Worm (Caenorhabditis elegans): ENCODE measurements around the gene R02D5.9.

R02D5.9 gene

ce11 chrV:14506713-14507675 is 3.9 kb downstream of the R02D5.9 start (continued):
- TF ChIP-seq C04F5.9 (tag; optimal IDR thresholded peaks at IDR 0.05) (no peak), dsc-1 (tag; optimal IDR thresholded peaks at IDR 0.05) (no peak), xbp-1 (tag; optimal IDR thresholded peaks at IDR 0.05) (no peak), pag-3 (tag; optimal IDR thresholded peaks at IDR 0.05; ENCODE audit: borderline replicate concordance, insufficient read depth) (no peak), snu-23 (GFP tag; optimal IDR thresholded peaks at IDR 0.05) (peak; percentile 18), mab-9 (GFP tag; IDR thresholded peaks at IDR 0.05) (no peak), tbx-2 (tag; optimal IDR thresholded peaks at IDR 0.05) (no peak), pqm-1 (tag; optimal IDR thresholded peaks at IDR 0.05) (no peak), ceh-90 (tag; optimal IDR thresholded peaks at IDR 0.05) (no peak), blmp-1 (tag; optimal IDR thresholded peaks at IDR 0.05) (peak; percentile 81), jun-1 (tag; optimal IDR thresholded peaks at IDR 0.05) (no peak), sup-37 (GFP tag; optimal IDR thresholded peaks at IDR 0.05) (no peak), vab-15 (tag; optimal IDR thresholded peaks at IDR 0.05) (no peak), ztf-11 (tag; optimal IDR thresholded peaks at IDR 0.05) (no peak), elt-2 (tag; optimal IDR thresholded peaks at IDR 0.05) (no peak), tlp-1 (tag; optimal IDR thresholded peaks at IDR 0.05) (peak; percentile 89), nhr-237 (tag; optimal IDR thresholded peaks at IDR 0.05) (no peak), rnt-1 (tag; optimal IDR thresholded peaks at IDR 0.05) (peak; percentile 43), lin-13 (GFP tag; optimal IDR thresholded peaks at IDR 0.05) (no peak), dpl-1 (GFP tag; optimal IDR thresholded peaks at IDR 0.05) (no peak), mef-2 (tag; optimal IDR thresholded peaks at IDR 0.05) (no peak), C16A3.4 (tag; optimal IDR thresholded peaks at IDR 0.05) (peak; percentile 18), mdl-1 (tag; optimal IDR thresholded peaks at IDR 0.05) (no peak), efl-1 (optimal IDR thresholded peaks at IDR 0.05) (no peak), efl-1 (GFP tag; optimal IDR thresholded peaks at IDR 0.05 in 1 of 2) (peak in 1 of 2 experiments; percentile 90), unc-98 (GFP tag; IDR thresholded peaks at IDR 0.05) (no peak), grh-1 (GFP tag; IDR thresholded peaks at IDR 0.05) (no peak), unc-62 (GFP tag; optimal IDR thresholded peaks at IDR 0.05) (no peak), pax-3 (tag; optimal IDR thresholded peaks at IDR 0.05) (no peak), ets-5 (GFP tag; IDR thresholded peaks at IDR 0.05) (no peak), fkh-10 (GFP tag; optimal IDR thresholded peaks at IDR 0.05) (no peak), nhr-47 (tag; optimal IDR thresholded peaks at IDR 0.05) (no peak), Y116A8C.19 (tag; optimal IDR thresholded peaks at IDR 0.05; ENCODE audit: borderline replicate concordance) (no peak), snpc-4 (tag; optimal IDR thresholded peaks at IDR 0.05) (no peak), efl-3 (GFP tag; optimal IDR thresholded peaks at IDR 0.05) (no peak), lin-39 (tag; optimal IDR thresholded peaks at IDR 0.05) (peak; percentile 18)

- peak; percentile 31 for TF ChIP-seq tlp-1 (tag; optimal IDR thresholded peaks at IDR 0.05)
- TF ChIP-seq nhr-85 (tag), result peak; percentile 71
- TF ChIP-seq elt-2 (tag; optimal IDR thresholded peaks at IDR 0.05), result peak; percentile 83
- no peak for TF ChIP-seq lir-3 (tag; optimal IDR thresholded peaks at IDR 0.05; ENCODE audit: poor library complexity)
- peak; percentile 75 for TF ChIP-seq blmp-1 (tag; optimal IDR thresholded peaks at IDR 0.05)
- peak in 1 of 6 experiments; percentile 25 for TF ChIP-seq elt-3 (tag; optimal IDR thresholded peaks at IDR 0.05)
- no peak for TF ChIP-seq nhr-90 (tag; optimal IDR thresholded peaks at IDR 0.05; ENCODE audit: poor library complexity)
- TF ChIP-seq pqm-1 (tag; optimal IDR thresholded peaks at IDR 0.05), result peak; percentile 80
- TF ChIP-seq rnt-1 (tag; optimal IDR thresholded peaks at IDR 0.05), result no peak
- no peak for TF ChIP-seq dpl-1 (GFP tag; optimal IDR thresholded peaks at IDR 0.05)
- TF ChIP-seq nhr-47 (tag; optimal IDR thresholded peaks at IDR 0.05), result no peak
- peak; percentile 62 for TF ChIP-seq lin-14 (GFP tag; optimal IDR thresholded peaks at IDR 0.05)
These were observed 5.1 kb downstream of the R02D5.9 start for ce11 chrV:14505745-14506214.
